Worm (Caenorhabditis elegans) whole organism, L2 larva: Measurements from ENCODE around the gene srz-44.

Experiments used
- ama-1 ChIP-seq: fragments of 150-350 bp; optimal IDR thresholded peaks from 2 replicates; lab custom pipeline; 2018; ENCODE audit warnings: inconsistent platforms
- dmd-4 ChIP-seq: sonication (generic microtip); optimal IDR thresholded peaks from 2 replicates; lab custom pipeline; 2017; ENCODE audit warnings: missing biosample characterization, missing genetic modification characterization
- elt-1 ChIP-seq: fragments of 150-350 bp; optimal IDR thresholded peaks from 2 replicates; lab custom pipeline; 2014; ENCODE audit warnings: missing biosample characterization, missing genetic modification characterization
- lsy-2 ChIP-seq, 2 experiments: fragments of 150-350 bp in 1 of 2; sonication (generic microtip) in 1 of 2; optimal IDR thresholded peaks; 2 replicates each; lab custom pipeline; 2014 to 2017; ENCODE audit warnings: missing biosample characterization in 2 of 2, missing genetic modification characterization in 2 of 2
- nhr-12 ChIP-seq: fragments of 150-350 bp; optimal IDR thresholded peaks from 2 replicates; lab custom pipeline; 2014; ENCODE audit warnings: missing biosample characterization, missing genetic modification characterization
- zag-1 ChIP-seq: fragments of 150-350 bp; optimal IDR thresholded peaks from 2 replicates; lab custom pipeline; 2014; ENCODE audit warnings: missing biosample characterization, missing genetic modification characterization

DNA sequence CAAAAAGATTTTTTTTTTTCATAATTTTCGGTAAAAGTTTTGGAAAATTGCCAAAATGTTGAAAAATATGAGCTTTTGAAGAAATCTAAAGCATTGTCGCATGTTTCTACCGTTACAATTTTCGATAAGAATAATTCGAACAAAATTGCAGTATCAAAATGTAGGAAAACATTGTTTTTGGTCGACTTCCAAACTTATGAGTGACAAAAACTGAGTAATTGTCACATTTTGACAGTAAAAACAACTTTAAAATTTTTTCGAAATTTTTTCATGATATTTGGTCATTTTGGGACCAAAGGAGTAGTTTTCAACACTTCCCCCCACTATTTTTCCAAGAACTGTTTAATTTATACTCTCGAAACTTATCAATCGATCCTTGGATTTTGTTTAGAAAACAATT lies 44.2 kb downstream of the srz-44 start, which contains the start of gene fbxa-139:
- no peak for TF ChIP-seq zag-1 (tag; lab: Kevin White, UChicago)
- no peak for TF ChIP-seq ama-1
- no peak for TF ChIP-seq lsy-2 (tag; optimal IDR thresholded peaks at IDR 0.05; lab: Kevin White, UChicago)
- no peak for TF ChIP-seq nhr-12
- TF ChIP-seq dmd-4 (tag; lab: Kevin White, UChicago) = no peak
- no peak for TF ChIP-seq elt-1 (tag; lab: Kevin White, UChicago)
